Fruit fly (Drosophila melanogaster): Measurements from ENCODE around the gene Cyp4g15.

- TF ChIP-seq CTCF (optimal IDR thresholded peaks at IDR 0.05) = no peak
- TF ChIP-seq CG8478 (optimal IDR thresholded peaks at IDR 0.05) = no peak
These were observed 45.9 kb upstream of the Cyp4g15 start for dm6 chrX:11430940-11431339.
